Worm (Caenorhabditis elegans): ENCODE results near the gene his-38.

DNA sequence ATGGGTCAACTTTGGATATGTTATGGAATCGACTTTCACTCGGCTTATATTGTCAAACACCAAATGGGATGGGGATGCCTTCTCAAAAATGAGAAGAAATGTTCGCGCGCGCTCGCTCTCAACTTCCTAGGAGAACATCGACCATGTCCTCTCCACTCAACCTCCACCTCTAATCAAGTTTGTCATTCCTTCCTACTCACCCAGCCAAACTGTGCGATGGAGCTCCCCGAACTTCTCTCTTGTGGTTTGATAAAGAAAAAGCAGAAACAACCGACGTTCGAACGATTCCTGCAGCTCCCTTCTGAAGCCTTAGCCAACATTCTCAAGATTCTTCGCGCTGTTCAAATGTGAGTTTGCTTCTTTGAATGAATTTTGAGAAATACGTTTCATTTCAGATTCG, 3.6 kb upstream of the his-38 start:
- TF ChIP-seq fkh-3 (tag; optimal IDR thresholded peaks at IDR 0.05) (no peak), ztf-26 (tag; optimal IDR thresholded peaks at IDR 0.05) (no peak), chd-7 (tag; optimal IDR thresholded peaks at IDR 0.05) (no peak), mcd-1 (GFP tag; IDR thresholded peaks at IDR 0.05) (no peak), ama-1 (optimal IDR thresholded peaks at IDR 0.05) (no peak), ama-1 (GFP tag; optimal IDR thresholded peaks at IDR 0.05) (no peak), hsf-1 (GFP tag; IDR thresholded peaks at IDR 0.05) (no peak)
